Worm (Caenorhabditis elegans) whole organism, midembryonic: ENCODE results near the gene clec-19.

Source experiments
- T22C8.4 ChIP-seq: fragments of 200-800 bp; sonication (Bioruptor generic); IDR thresholded peaks from 2 replicates; pipeline ENCODE4 v1.3.6; 2022; ENCODE audit warnings: missing genetic modification characterization, missing compliant biosample characterization
- cog-1 ChIP-seq: sonication (generic microtip); optimal IDR thresholded peaks from 2 replicates; lab custom pipeline; 2016; ENCODE audit warnings: missing genetic modification characterization, missing compliant biosample characterization
- flt-1 ChIP-seq: fragments of 200-800 bp; sonication (Bioruptor generic); IDR thresholded peaks from 2 replicates; pipeline ENCODE4 v1.3.6; 2022; ENCODE audit warnings: missing genetic modification characterization, missing compliant biosample characterization
- klf-2 ChIP-seq: fragments of 200-800 bp; sonication (Bioruptor generic); conservative IDR thresholded peaks from 2 replicates; pipeline ENCODE4 v1.3.6; 2022; ENCODE audit warnings: missing genetic modification reagents, missing genetic modification characterization, missing compliant biosample characterization
- med-1 ChIP-seq: sonication (generic microtip); optimal IDR thresholded peaks from 2 replicates; lab custom pipeline; 2017; ENCODE audit warnings: missing genetic modification characterization, mild to moderate bottlenecking, missing compliant biosample characterization, antibody characterized with exemption, missing genetic modification reagents; ENCODE audit not compliant: insufficient read depth
- ref-1 ChIP-seq: fragments of 200-800 bp; sonication (Bioruptor generic); conservative IDR thresholded peaks from 2 replicates; pipeline ENCODE4 v1.3.6; 2022; ENCODE audit warnings: missing genetic modification reagents, missing genetic modification characterization, missing compliant biosample characterization
- tab-1 ChIP-seq: fragments of 200-800 bp; sonication (Bioruptor generic); IDR thresholded peaks from 2 replicates; pipeline ENCODE4 v1.3.6; 2022; ENCODE audit warnings: missing genetic modification characterization, missing compliant biosample characterization
- ztf-23 ChIP-seq: fragments of 200-800 bp; sonication (Bioruptor generic); IDR thresholded peaks from 2 replicates; pipeline ENCODE4 v1.3.6; 2022; ENCODE audit warnings: missing genetic modification reagents, missing genetic modification characterization, missing compliant biosample characterization
- ztf-29 ChIP-seq: fragments of 200-800 bp; sonication (Bioruptor generic); IDR thresholded peaks from 2 replicates; pipeline ENCODE4 v1.3.6; 2022; ENCODE audit warnings: missing genetic modification reagents, missing genetic modification characterization, missing compliant biosample characterization

DNA sequence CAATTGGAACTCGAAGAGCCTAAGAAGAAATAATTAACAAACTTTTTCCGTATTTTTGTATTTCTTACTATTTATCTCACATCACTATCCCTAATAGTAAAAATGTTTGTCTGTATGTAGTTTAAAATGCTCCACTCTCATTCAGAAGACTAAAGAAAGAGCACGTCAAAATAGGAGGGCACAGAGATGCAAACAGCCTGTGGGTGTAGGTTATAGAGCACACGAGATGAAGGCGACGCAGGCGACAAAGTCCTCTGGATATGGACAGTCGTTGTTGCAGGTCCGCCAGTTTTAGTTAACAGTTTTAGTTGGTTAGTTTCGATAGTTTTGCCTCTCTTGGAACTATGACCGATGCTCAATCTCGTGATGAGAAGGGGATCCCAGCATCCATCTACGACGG, 12.4 kb upstream of the clec-19 start, which contains the start of gene ceh-82:
- TF ChIP-seq med-1 (GFP tag; lab: Kevin White, UChicago) (no peak), klf-2 (GFP tag; lab: Robert Waterston, UW) (no peak), flt-1 (GFP tag; lab: Robert Waterston, UW) (no peak), ztf-23 (GFP tag; lab: Robert Waterston, UW) (no peak), T22C8.4 (GFP tag; lab: Robert Waterston, UW) (no peak), tab-1 (GFP tag; lab: Robert Waterston, UW) (no peak), ref-1 (GFP tag; lab: Robert Waterston, UW) (no peak), cog-1 (tag; lab: Kevin White, UChicago) (no peak), ztf-29 (GFP tag; lab: Robert Waterston, UW) (no peak)
